Worm (Caenorhabditis elegans) whole organism, L2 larva: ENCODE data around the gene T01C3.2.

Experiments
- F13H6.1 ChIP-seq: sonication (generic microtip); optimal IDR thresholded peaks from 2 replicates; lab custom pipeline; 2016; ENCODE audit warnings: missing genetic modification characterization, missing compliant biosample characterization
- fos-1 ChIP-seq: fragments of 150-350 bp; optimal IDR thresholded peaks from 2 replicates; lab custom pipeline; 2014; ENCODE audit warnings: missing biosample characterization, missing genetic modification characterization
- lin-39 ChIP-seq: fragments of 150-350 bp; optimal IDR thresholded peaks from 2 replicates; lab custom pipeline; 2014; ENCODE audit warnings: missing biosample characterization, missing genetic modification reagents, missing genetic modification characterization
- nhr-23 ChIP-seq: fragments of 150-350 bp; optimal IDR thresholded peaks from 2 replicates; lab custom pipeline; 2014; ENCODE audit warnings: missing biosample characterization, missing genetic modification reagents, missing genetic modification characterization
- nhr-25 ChIP-seq: fragments of 150-350 bp; sonication (generic microtip); optimal IDR thresholded peaks from 3 replicates; lab custom pipeline; 2014; ENCODE audit warnings: missing biosample characterization, missing genetic modification characterization
- skn-1 ChIP-seq: sonication (generic microtip); optimal IDR thresholded peaks from 2 replicates; lab custom pipeline; 2017; ENCODE audit warnings: missing biosample characterization, missing genetic modification characterization
- snpc-4 ChIP-seq: fragments of 150-350 bp; optimal IDR thresholded peaks from 2 replicates; lab custom pipeline; 2014; ENCODE audit warnings: missing biosample characterization, missing genetic modification characterization
- zag-1 ChIP-seq: fragments of 150-350 bp; optimal IDR thresholded peaks from 2 replicates; lab custom pipeline; 2014; ENCODE audit warnings: missing biosample characterization, missing genetic modification characterization

- TF ChIP-seq nhr-25 (tag; lab: Kevin White, UChicago) (no peak), snpc-4 (tag; lab: Kevin White, UChicago) (peak; percentile 94), lin-39 (no peak), F13H6.1 (tag; lab: Kevin White, UChicago) (no peak), fos-1 (tag; lab: Kevin White, UChicago) (peak; percentile 11), nhr-23 (tag; lab: Kevin White, UChicago) (no peak), skn-1 (tag; lab: Kevin White, UChicago) (no peak), zag-1 (tag; lab: Kevin White, UChicago) (no peak)
These were observed 38.0 kb downstream of the T01C3.2 start, which contains the start of gene F14H8.8 for ce11 chrV:15028896-15029519.
